Worm (Caenorhabditis elegans) whole organism, late embryonic: ENCODE data around the gene T22D1.1.

Experiments used
- C08G9.2 ChIP-seq: sonication (generic microtip); optimal IDR thresholded peaks from 2 replicates; lab custom pipeline; 2016; ENCODE audit warnings: mild to moderate bottlenecking, missing genetic modification characterization, moderate library complexity, missing compliant biosample characterization
- ceh-19 ChIP-seq: fragments of 200-800 bp; sonication (Bioruptor generic); optimal IDR thresholded peaks from 2 replicates; lab custom pipeline; 2018; ENCODE audit warnings: mild to moderate bottlenecking, missing genetic modification characterization, missing compliant biosample characterization
- ceh-2 ChIP-seq: sonication (generic microtip); optimal IDR thresholded peaks from 2 replicates; lab custom pipeline; 2016; ENCODE audit warnings: missing genotype, missing genetic modification characterization, missing compliant biosample characterization
- hlh-13 ChIP-seq: fragments of 200-800 bp; sonication (Bioruptor generic); optimal IDR thresholded peaks from 2 replicates; lab custom pipeline; 2018; ENCODE audit warnings: mild to moderate bottlenecking, missing genetic modification characterization, missing compliant biosample characterization
- hlh-8 ChIP-seq: sonication (generic microtip); optimal IDR thresholded peaks from 2 replicates; lab custom pipeline; 2016; ENCODE audit warnings: missing genotype, missing genetic modification characterization, missing compliant biosample characterization
- lin-11 ChIP-seq: fragments of 200-800 bp; sonication (Bioruptor generic); optimal IDR thresholded peaks from 2 replicates; lab custom pipeline; 2018; ENCODE audit warnings: mild to moderate bottlenecking, missing genetic modification characterization, missing compliant biosample characterization
- npax-4 ChIP-seq: sonication (generic microtip); optimal IDR thresholded peaks from 2 replicates; lab custom pipeline; 2016; ENCODE audit warnings: missing genetic modification characterization, missing compliant biosample characterization
- pha-2 ChIP-seq: sonication (generic microtip); optimal IDR thresholded peaks from 2 replicates; lab custom pipeline; 2017; ENCODE audit warnings: mild to moderate bottlenecking, missing genetic modification characterization, missing compliant biosample characterization
- ttx-3 ChIP-seq: sonication (generic microtip); optimal IDR thresholded peaks from 2 replicates; lab custom pipeline; 2016; ENCODE audit warnings: missing genetic modification reagents, missing genetic modification characterization, missing compliant biosample characterization

Gene T22D1.1

DNA sequence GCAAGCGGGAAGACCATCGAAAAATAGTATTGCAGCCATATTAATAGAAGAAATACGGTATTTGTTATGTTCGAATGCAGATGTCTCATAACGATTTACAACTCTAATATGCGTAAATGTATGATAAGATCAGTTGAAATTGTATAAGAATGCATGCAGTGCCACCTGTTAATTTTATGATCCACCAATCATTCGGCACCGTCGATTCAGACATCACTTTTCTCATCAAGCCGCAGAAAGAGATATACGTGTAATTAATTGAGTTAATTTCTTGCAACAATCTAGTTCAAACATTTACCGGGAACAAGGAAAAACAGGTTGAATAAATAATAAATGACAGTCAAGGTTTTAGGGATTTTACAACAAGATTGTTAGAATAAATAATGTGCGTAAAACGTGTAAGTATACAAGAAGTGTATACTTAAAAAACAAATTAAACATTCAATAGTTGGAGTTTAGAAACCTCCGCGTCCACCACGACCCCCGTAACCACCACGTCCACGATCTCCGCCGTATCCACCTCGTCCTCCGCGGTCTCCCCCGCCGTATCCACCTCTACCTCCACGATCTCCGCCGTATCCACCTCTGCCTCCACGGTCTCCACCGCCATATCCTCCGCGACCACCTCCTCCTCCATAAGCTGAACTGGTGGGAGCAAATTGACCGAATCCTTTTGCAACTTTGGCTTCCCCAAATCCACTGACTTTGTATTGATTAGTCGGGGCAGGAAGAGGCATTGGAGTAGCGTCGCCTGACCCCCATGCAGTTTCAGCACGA, 51.2 kb downstream of the T22D1.1 start:
- TF ChIP-seq lin-11 (tag; lab: Kevin White, UChicago), result no peak
- TF ChIP-seq pha-2 (tag; lab: Kevin White, UChicago), result no peak
- TF ChIP-seq ceh-2, result no peak
- no peak for TF ChIP-seq npax-4 (tag; lab: Kevin White, UChicago)
- TF ChIP-seq ttx-3 (tag; lab: Kevin White, UChicago), result no peak
- TF ChIP-seq hlh-13 (GFP tag; lab: Kevin White, UChicago), result no peak
- TF ChIP-seq hlh-8, result no peak
- no peak for TF ChIP-seq C08G9.2
- no peak for TF ChIP-seq ceh-19 (GFP tag; lab: Kevin White, UChicago)
- TF ChIP-seq, all 69 proteins: peak for 0
